Worm (Caenorhabditis elegans) whole organism, young adult: Measurements from ENCODE around the gene tbc-11.

Experiments
- B0261.1 ChIP-seq: sonication (generic microtip); optimal IDR thresholded peaks from 2 replicates; lab custom pipeline; 2016; ENCODE audit warnings: mild to moderate bottlenecking, missing genetic modification characterization, moderate library complexity, missing compliant biosample characterization
- F33H1.4 ChIP-seq: fragments of 200-800 bp; sonication (Bioruptor generic); IDR thresholded peaks from 2 replicates; pipeline ENCODE4 v1.3.6; 2022; ENCODE audit warnings: missing genetic modification reagents, missing genetic modification characterization, missing compliant biosample characterization
- F37B4.10 ChIP-seq: fragments of 200-800 bp; sonication (Bioruptor generic); IDR thresholded peaks from 2 replicates; pipeline ENCODE4 v1.3.6; 2022; ENCODE audit warnings: missing genetic modification characterization, missing compliant biosample characterization
- ceh-58 ChIP-seq: fragments of 200-800 bp; sonication (Bioruptor generic); IDR thresholded peaks from 2 replicates; pipeline ENCODE4 v1.3.6; 2022; ENCODE audit warnings: missing genetic modification characterization, missing compliant biosample characterization
- dox-1 ChIP-seq: fragments of 200-800 bp; sonication (Bioruptor generic); IDR thresholded peaks from 2 replicates; pipeline ENCODE4 v1.3.6; 2022; ENCODE audit warnings: missing genetic modification reagents, missing genetic modification characterization, missing compliant biosample characterization
- efl-1 ChIP-seq: fragments of 150-350 bp; optimal IDR thresholded peaks from 2 replicates; lab custom pipeline; 2014; ENCODE audit warnings: missing biosample characterization, missing genetic modification reagents, missing genetic modification characterization
- ets-4 ChIP-seq: fragments of 200-800 bp; sonication (Bioruptor generic); optimal IDR thresholded peaks from 2 replicates; lab custom pipeline; 2018; ENCODE audit warnings: mild to moderate bottlenecking, missing genetic modification characterization, missing compliant biosample characterization
- mel-28 ChIP-seq: sonication (generic microtip); optimal IDR thresholded peaks from 2 replicates; lab custom pipeline; 2016; ENCODE audit warnings: borderline replicate concordance, mild to moderate bottlenecking, missing genetic modification characterization, missing compliant biosample characterization
- nhr-90 ChIP-seq: sonication (generic microtip); optimal IDR thresholded peaks from 2 replicates; lab custom pipeline; 2016; ENCODE audit warnings: missing genotype, mild to moderate bottlenecking, missing genetic modification characterization, missing compliant biosample characterization
- snpc-4 ChIP-seq, 5 experiments: fragments of 150-350 bp in 1 of 5; sonication (generic microtip) in 4 of 5; optimal IDR thresholded peaks; 2 replicates each; lab custom pipeline; 2014 to 2018; ENCODE audit warnings: missing genetic modification characterization in 5 of 5, missing biosample characterization in 3 of 5, antibody characterized with exemption in 2 of 5, mild to moderate bottlenecking in 2 of 5, missing compliant biosample characterization in 2 of 5, missing genotype in 2 of 5, moderate library complexity in 2 of 5, missing genetic modification reagents in 1 of 5
- tbp1 ChIP-seq: fragments of 200-800 bp; sonication (Bioruptor generic); optimal IDR thresholded peaks from 2 replicates; lab custom pipeline; 2018; ENCODE audit warnings: mild to moderate bottlenecking, missing genetic modification characterization, missing compliant biosample characterization
- xnd-1 ChIP-seq: sonication (generic microtip); optimal IDR thresholded peaks from 2 replicates; lab custom pipeline; 2016; ENCODE audit warnings: missing genotype, missing genetic modification reagents, missing genetic modification characterization, missing compliant biosample characterization

- no peak for TF ChIP-seq mel-28
- TF ChIP-seq snpc-4 (GFP tag; optimal IDR thresholded peaks at IDR 0.05; lab: Kevin White, UChicago) = no peak
- no peak for TF ChIP-seq snpc-4 (tag; optimal IDR thresholded peaks at IDR 0.05; lab: Kevin White, UChicago)
- no peak for TF ChIP-seq efl-1 (GFP tag; lab: Kevin White, UChicago)
- TF ChIP-seq ceh-58 (GFP tag; lab: Robert Waterston, UW) = no peak
- no peak for TF ChIP-seq ets-4 (GFP tag; lab: Kevin White, UChicago)
- no peak for TF ChIP-seq F37B4.10
- TF ChIP-seq F33H1.4 (GFP tag; lab: Robert Waterston, UW) = no peak
- TF ChIP-seq nhr-90 (tag; lab: Kevin White, UChicago) = no peak
- no peak for TF ChIP-seq B0261.1 (tag; lab: Kevin White, UChicago)
- TF ChIP-seq dox-1 = no peak
- no peak for TF ChIP-seq xnd-1 (tag; lab: Kevin White, UChicago)
- no peak for TF ChIP-seq tbp1 (GFP tag; lab: Kevin White, UChicago)
Observed at ce11 chrX:952557-953083, 27.9 kb downstream of the tbc-11 start.
